Worm (Caenorhabditis elegans) whole organism, L4 larva: ENCODE measurements around the gene srv-9.

Experiments used
- D1046.2 ChIP-seq: fragments of 200-800 bp; sonication (Bioruptor generic); IDR thresholded peaks from 2 replicates; pipeline ENCODE4 v1.3.6; 2022; ENCODE audit warnings: missing genetic modification characterization, missing compliant biosample characterization
- F49E8.2 ChIP-seq: sonication (generic microtip); optimal IDR thresholded peaks from 2 replicates; lab custom pipeline; 2016; ENCODE audit warnings: missing compliant biosample characterization, mild to moderate bottlenecking, missing genetic modification characterization, borderline replicate concordance
- R02D3.7 ChIP-seq: fragments of 150-350 bp; sonication (generic microtip); optimal IDR thresholded peaks from 3 replicates; lab custom pipeline; 2014; ENCODE audit warnings: missing biosample characterization, missing genetic modification characterization
- Y105C5A.15 ChIP-seq: fragments of 200-800 bp; sonication (Bioruptor generic); IDR thresholded peaks from 2 replicates; pipeline ENCODE4 v1.3.6; 2022; ENCODE audit warnings: missing genetic modification characterization, missing compliant biosample characterization
- ama-1 ChIP-seq: fragments of 150-350 bp; optimal IDR thresholded peaks from 2 replicates; lab custom pipeline; 2014; ENCODE audit warnings: inconsistent platforms, mixed read lengths
- attf-4 ChIP-seq: sonication (generic microtip); optimal IDR thresholded peaks from 3 replicates; lab custom pipeline; 2017; ENCODE audit warnings: missing biosample characterization, missing genetic modification characterization
- ceh-44 ChIP-seq: fragments of 200-800 bp; sonication (Bioruptor generic); IDR thresholded peaks from 2 replicates; pipeline ENCODE4 v1.3.6; 2022; ENCODE audit warnings: missing genetic modification reagents, missing genetic modification characterization, missing compliant biosample characterization
- ceh-82 ChIP-seq: sonication (generic microtip); optimal IDR thresholded peaks from 2 replicates; lab custom pipeline; 2017; ENCODE audit warnings: missing biosample characterization, missing genetic modification characterization
- daf-19 ChIP-seq: fragments of 200-800 bp; sonication (Bioruptor generic); conservative IDR thresholded peaks from 2 replicates; pipeline ENCODE4 v1.3.6; 2022; ENCODE audit warnings: missing genetic modification characterization, missing compliant biosample characterization
- dmd-8 ChIP-seq: fragments of 200-800 bp; sonication (Bioruptor generic); IDR thresholded peaks from 2 replicates; pipeline ENCODE4 v1.3.6; 2022; ENCODE audit warnings: missing genetic modification characterization, missing compliant biosample characterization
- dmd-9 ChIP-seq: fragments of 200-800 bp; sonication (Bioruptor generic); IDR thresholded peaks from 2 replicates; pipeline ENCODE4 v1.3.6; 2022; ENCODE audit warnings: missing genetic modification reagents, missing genetic modification characterization, missing compliant biosample characterization
- egl-27 ChIP-seq: sonication (generic microtip); optimal IDR thresholded peaks from 3 replicates; lab custom pipeline; 2017; ENCODE audit warnings: missing biosample characterization, missing genetic modification reagents, missing genetic modification characterization
- gei-8 ChIP-seq: fragments of 200-800 bp; sonication (Bioruptor generic); optimal IDR thresholded peaks from 2 replicates; lab custom pipeline; 2018; ENCODE audit warnings: mild to moderate bottlenecking, missing genetic modification characterization, missing compliant biosample characterization
- hlh-11 ChIP-seq: fragments of 200-800 bp; sonication (Bioruptor generic); optimal IDR thresholded peaks from 2 replicates; lab custom pipeline; 2018; ENCODE audit warnings: mild to moderate bottlenecking, missing genetic modification characterization, missing compliant biosample characterization
- hlh-30 ChIP-seq: sonication (generic microtip); optimal IDR thresholded peaks from 2 replicates; lab custom pipeline; 2017; ENCODE audit warnings: antibody characterized with exemption, mild to moderate bottlenecking, missing genetic modification characterization, missing compliant biosample characterization; ENCODE audit not compliant: insufficient read depth
- hmg-1.1 ChIP-seq: fragments of 200-800 bp; sonication (Bioruptor generic); IDR thresholded peaks from 2 replicates; pipeline ENCODE4 v1.3.6; 2022; ENCODE audit warnings: missing genetic modification reagents, missing genetic modification characterization, missing compliant biosample characterization
- lin-1 ChIP-seq: fragments of 200-800 bp; sonication (Bioruptor generic); IDR thresholded peaks from 2 replicates; pipeline ENCODE4 v1.3.6; 2022; ENCODE audit warnings: missing genetic modification reagents, missing genetic modification characterization, missing compliant biosample characterization
- lin-15B ChIP-seq: fragments of 150-350 bp; sonication (generic microtip); optimal IDR thresholded peaks from 3 replicates; lab custom pipeline; 2014; ENCODE audit warnings: missing biosample characterization, missing genetic modification characterization
- lin-29 ChIP-seq: fragments of 200-800 bp; sonication (Bioruptor generic); IDR thresholded peaks from 2 replicates; pipeline ENCODE4 v1.3.6; 2022; ENCODE audit warnings: missing genetic modification reagents, missing genetic modification characterization, missing compliant biosample characterization
- lin-38 ChIP-seq: fragments of 200-800 bp; sonication (Bioruptor generic); IDR thresholded peaks from 2 replicates; pipeline ENCODE4 v1.3.6; 2022; ENCODE audit warnings: missing genetic modification reagents, missing genetic modification characterization, missing compliant biosample characterization
- lir-3 ChIP-seq: sonication (generic microtip); optimal IDR thresholded peaks from 2 replicates; lab custom pipeline; 2016; ENCODE audit warnings: mild to moderate bottlenecking, missing genetic modification characterization, missing compliant biosample characterization
- lsy-2 ChIP-seq, 2 experiments: fragments of 150-350 bp in 1 of 2; sonication (generic microtip) in 1 of 2; optimal IDR thresholded peaks; 2 replicates each; lab custom pipeline; 2014 to 2017; ENCODE audit warnings: missing biosample characterization in 2 of 2, missing genetic modification characterization in 2 of 2
- mep-1 ChIP-seq: fragments of 150-350 bp; sonication (generic microtip); optimal IDR thresholded peaks from 3 replicates; lab custom pipeline; 2014; ENCODE audit warnings: missing biosample characterization, missing genetic modification characterization
- mxl-3 ChIP-seq: fragments of 200-800 bp; sonication (Bioruptor generic); optimal IDR thresholded peaks from 2 replicates; lab custom pipeline; 2018; ENCODE audit warnings: mild to moderate bottlenecking, missing genetic modification characterization, missing compliant biosample characterization
- nhr-48 ChIP-seq: sonication (generic microtip); optimal IDR thresholded peaks from 2 replicates; lab custom pipeline; 2016; ENCODE audit warnings: mild to moderate bottlenecking, missing genetic modification characterization, missing compliant biosample characterization
- nhr-6 ChIP-seq: fragments of 150-350 bp; optimal IDR thresholded peaks from 2 replicates; lab custom pipeline; 2014; ENCODE audit warnings: missing biosample characterization, missing genetic modification characterization
- nhr-76 ChIP-seq: fragments of 150-350 bp; optimal IDR thresholded peaks from 2 replicates; lab custom pipeline; 2014; ENCODE audit warnings: missing biosample characterization, missing genetic modification characterization
- php-3 ChIP-seq: fragments of 200-800 bp; sonication (Bioruptor generic); IDR thresholded peaks from 2 replicates; pipeline ENCODE4 v1.3.6; 2022; ENCODE audit warnings: missing genetic modification reagents, missing genetic modification characterization, missing compliant biosample characterization
- rbr-2 ChIP-seq: sonication (generic microtip); optimal IDR thresholded peaks from 2 replicates; lab custom pipeline; 2016; ENCODE audit warnings: missing genotype, missing genetic modification characterization, missing compliant biosample characterization
- sdz-12 ChIP-seq: fragments of 200-800 bp; sonication (Bioruptor generic); optimal IDR thresholded peaks from 2 replicates; lab custom pipeline; 2018; ENCODE audit warnings: mild to moderate bottlenecking, missing genetic modification characterization, missing compliant biosample characterization
- set-16 ChIP-seq: fragments of 200-800 bp; sonication (Bioruptor generic); IDR thresholded peaks from 2 replicates; pipeline ENCODE4 v1.3.6; 2022; ENCODE audit warnings: missing genetic modification reagents, missing genetic modification characterization, missing compliant biosample characterization
- snpc-4 ChIP-seq: fragments of 150-350 bp; optimal IDR thresholded peaks from 2 replicates; lab custom pipeline; 2014; ENCODE audit warnings: missing biosample characterization, missing genetic modification characterization
- tra-1 ChIP-seq: fragments of 200-800 bp; sonication (Bioruptor generic); IDR thresholded peaks from 2 replicates; pipeline ENCODE4 v1.3.6; 2022; ENCODE audit warnings: missing genetic modification reagents, missing genetic modification characterization, missing compliant biosample characterization
- unc-62 ChIP-seq, 3 experiments: fragments of 150-350 bp in 1 of 3; sonication (generic microtip); optimal IDR thresholded peaks in 2 of 3; peaks in 1 of 3; 1 replicate in 1 of 3; 2 replicates in 2 of 3; lab custom pipeline; 2014 to 2017; ENCODE audit warnings: missing biosample characterization in 3 of 3, missing genetic modification characterization in 3 of 3, missing genetic modification reagents in 3 of 3, missing genotype in 1 of 3
- zag-1 ChIP-seq: fragments of 150-350 bp; optimal IDR thresholded peaks from 2 replicates; lab custom pipeline; 2014; ENCODE audit warnings: missing biosample characterization, missing genetic modification characterization
- zfp-3 ChIP-seq: fragments of 200-800 bp; sonication (Bioruptor generic); conservative IDR thresholded peaks from 2 replicates; pipeline ENCODE4 v1.3.6; 2022; ENCODE audit warnings: missing genetic modification reagents, missing genetic modification characterization, missing compliant biosample characterization
- zip-2 ChIP-seq: fragments of 150-350 bp; optimal IDR thresholded peaks from 2 replicates; lab custom pipeline; 2014; ENCODE audit warnings: missing biosample characterization, missing genetic modification characterization

srv-9 gene

ce11 chrV:13415462-13415861 lies 7.5 kb downstream of the srv-9 start (continued):
- no peak for TF ChIP-seq zfp-3
- TF ChIP-seq lin-29, result no peak
- no peak for TF ChIP-seq nhr-48 (tag; lab: Kevin White, UChicago)
- TF ChIP-seq egl-27 (tag; lab: Kevin White, UChicago), result no peak
- TF ChIP-seq ceh-44 (GFP tag; lab: Robert Waterston, UW), result no peak
- no peak for TF ChIP-seq D1046.2
- no peak for TF ChIP-seq rbr-2 (tag; lab: Kevin White, UChicago)
- TF ChIP-seq F49E8.2 (tag; lab: Kevin White, UChicago), result no peak
- TF ChIP-seq dmd-9 (GFP tag; lab: Robert Waterston, UW), result 0 out of 2 replicates have a peak, but pooled peaks have one; percentile 40
- no peak for TF ChIP-seq ceh-82 (tag; lab: Kevin White, UChicago)
- TF ChIP-seq Y105C5A.15, result no peak
- TF ChIP-seq zip-2 (tag; lab: Kevin White, UChicago), result no peak
- 0 out of 2 replicates have a peak, but pooled peaks have one; percentile 43 for TF ChIP-seq hmg-1.1 (GFP tag; lab: Robert Waterston, UW)
- no peak for TF ChIP-seq lir-3 (tag; lab: Kevin White, UChicago)
- TF ChIP-seq hlh-30 (tag; lab: Kevin White, UChicago), result no peak
- peak; percentile 29 for TF ChIP-seq gei-8 (GFP tag; lab: Kevin White, UChicago)
- TF ChIP-seq lsy-2 (tag; optimal IDR thresholded peaks at IDR 0.05; lab: Kevin White, UChicago), result no peak
- no peak for TF ChIP-seq unc-62 (GFP tag; optimal IDR thresholded peaks at IDR 0.05 in 1 of 2; lab: Kevin White, UChicago)
- no peak for TF ChIP-seq unc-62 (tag; optimal IDR thresholded peaks at IDR 0.05; lab: Kevin White, UChicago)

- no peak for TF ChIP-seq zag-1 (tag; lab: Kevin White, UChicago)
- TF ChIP-seq nhr-6 (tag; lab: Kevin White, UChicago), result no peak
- no peak for TF ChIP-seq lin-15B
- peak; percentile 63 for TF ChIP-seq mxl-3
- no peak for TF ChIP-seq set-16
- peak; percentile 8 for TF ChIP-seq hlh-11 (tag; lab: Kevin White, UChicago)
Measured at ce11 chrV:13414585-13414984, 8.4 kb downstream of the srv-9 start, which contains the start of gene cut-2. TSS of gene cut-2 (plus strand) at chrV:13414949.

- no peak for TF ChIP-seq lsy-2 (tag; optimal IDR thresholded peaks at IDR 0.05; lab: Kevin White, UChicago)
- TF ChIP-seq hlh-11 (tag; lab: Kevin White, UChicago), result no peak
- TF ChIP-seq lin-38 (GFP tag; lab: Robert Waterston, UW), result no peak
- no peak for TF ChIP-seq lin-1 (GFP tag; lab: Robert Waterston, UW)
- no peak for TF ChIP-seq nhr-76
- no peak for TF ChIP-seq R02D3.7 (tag; lab: Kevin White, UChicago)
- TF ChIP-seq mep-1 (tag; lab: Kevin White, UChicago), result no peak
- no peak for TF ChIP-seq php-3 (GFP tag; lab: Robert Waterston, UW)
- TF ChIP-seq snpc-4 (tag; lab: Kevin White, UChicago), result no peak
- no peak for TF ChIP-seq gei-8 (GFP tag; lab: Kevin White, UChicago)
- TF ChIP-seq hlh-30 (tag; lab: Kevin White, UChicago), result no peak
- TF ChIP-seq tra-1 (GFP tag; lab: Robert Waterston, UW), result no peak
- no peak for TF ChIP-seq ama-1 (lab: Kevin White, UChicago)
- no peak for TF ChIP-seq attf-4 (tag; lab: Kevin White, UChicago)
Measured at ce11 chrV:13413301-13413700, 9.6 kb downstream of the srv-9 start.

- TF ChIP-seq sdz-12 (GFP tag; lab: Kevin White, UChicago) (no peak), nhr-76 (no peak), daf-19 (GFP tag; lab: Robert Waterston, UW) (no peak), dmd-8 (no peak), hlh-30 (tag; lab: Kevin White, UChicago) (peak; percentile 78)
Measured at ce11 chrV:13411992-13412298, 11.0 kb downstream of the srv-9 start.
